Worm (Caenorhabditis elegans) whole organism, L2 larva: ENCODE measurements around the gene lgc-49.

Experiments
- C34F6.9 ChIP-seq: fragments of 150-350 bp; optimal IDR thresholded peaks from 2 replicates; lab custom pipeline; 2014; ENCODE audit warnings: missing biosample characterization, missing genetic modification characterization
- F13H6.1 ChIP-seq: sonication (generic microtip); optimal IDR thresholded peaks from 2 replicates; lab custom pipeline; 2016; ENCODE audit warnings: missing genetic modification characterization, missing compliant biosample characterization
- R02D3.7 ChIP-seq: fragments of 150-350 bp; optimal IDR thresholded peaks from 2 replicates; lab custom pipeline; 2014; ENCODE audit warnings: missing biosample characterization, missing genetic modification characterization
- Y55F3AM.14 ChIP-seq: fragments of 200-800 bp; sonication (Bioruptor generic); optimal IDR thresholded peaks from 2 replicates; lab custom pipeline; 2018; ENCODE audit warnings: mild to moderate bottlenecking, missing genetic modification characterization, missing compliant biosample characterization
- ZK546.5 ChIP-seq: sonication (generic microtip); optimal IDR thresholded peaks from 2 replicates; lab custom pipeline; 2017; ENCODE audit warnings: missing biosample characterization, missing genetic modification characterization
- alr-1 ChIP-seq: fragments of 150-350 bp; optimal IDR thresholded peaks from 2 replicates; lab custom pipeline; 2014; ENCODE audit warnings: missing biosample characterization, missing genetic modification characterization
- aly-2 ChIP-seq: fragments of 150-350 bp; optimal IDR thresholded peaks from 2 replicates; lab custom pipeline; 2014; ENCODE audit warnings: missing biosample characterization, missing genetic modification characterization
- blmp-1 ChIP-seq: sonication (generic microtip); optimal IDR thresholded peaks from 2 replicates; lab custom pipeline; 2017; ENCODE audit warnings: missing genetic modification characterization, mild to moderate bottlenecking, missing compliant biosample characterization, antibody characterized with exemption, moderate library complexity; ENCODE audit not compliant: insufficient read depth
- ceh-82 ChIP-seq: fragments of 150-350 bp; optimal IDR thresholded peaks from 2 replicates; lab custom pipeline; 2014; ENCODE audit warnings: missing biosample characterization, missing genetic modification characterization
- crh-2 ChIP-seq: sonication (generic microtip); optimal IDR thresholded peaks from 2 replicates; lab custom pipeline; 2017; ENCODE audit warnings: missing biosample characterization, missing genetic modification characterization
- dmd-4 ChIP-seq: sonication (generic microtip); optimal IDR thresholded peaks from 2 replicates; lab custom pipeline; 2017; ENCODE audit warnings: missing biosample characterization, missing genetic modification characterization
- egl-27 ChIP-seq: sonication (generic microtip); optimal IDR thresholded peaks from 3 replicates; lab custom pipeline; 2017; ENCODE audit warnings: missing biosample characterization, missing genetic modification reagents, missing genetic modification characterization
- elt-1 ChIP-seq: fragments of 150-350 bp; optimal IDR thresholded peaks from 2 replicates; lab custom pipeline; 2014; ENCODE audit warnings: missing biosample characterization, missing genetic modification characterization
- fos-1 ChIP-seq: fragments of 150-350 bp; optimal IDR thresholded peaks from 2 replicates; lab custom pipeline; 2014; ENCODE audit warnings: missing biosample characterization, missing genetic modification characterization
- gmeb-1 ChIP-seq: fragments of 150-350 bp; optimal IDR thresholded peaks from 2 replicates; lab custom pipeline; 2014; ENCODE audit warnings: missing biosample characterization, missing genetic modification characterization
- lin-11 ChIP-seq: fragments of 150-350 bp; sonication (generic microtip); optimal IDR thresholded peaks from 2 replicates; lab custom pipeline; 2014; ENCODE audit warnings: missing biosample characterization, missing genetic modification characterization, inconsistent platforms, mixed read lengths
- lin-13 ChIP-seq: fragments of 150-350 bp; optimal IDR thresholded peaks from 2 replicates; lab custom pipeline; 2014; ENCODE audit warnings: missing biosample characterization, missing genetic modification reagents, missing genetic modification characterization
- lin-39 ChIP-seq: fragments of 150-350 bp; optimal IDR thresholded peaks from 2 replicates; lab custom pipeline; 2014; ENCODE audit warnings: missing biosample characterization, missing genetic modification reagents, missing genetic modification characterization
- lsy-2 ChIP-seq, 2 experiments: fragments of 150-350 bp in 1 of 2; sonication (generic microtip) in 1 of 2; optimal IDR thresholded peaks; 2 replicates each; lab custom pipeline; 2014 to 2017; ENCODE audit warnings: missing biosample characterization in 2 of 2, missing genetic modification characterization in 2 of 2
- mbf-1 ChIP-seq: sonication (generic microtip); optimal IDR thresholded peaks from 2 replicates; lab custom pipeline; 2017; ENCODE audit warnings: missing biosample characterization, missing genetic modification characterization
- mdl-1 ChIP-seq, 2 experiments: fragments of 150-350 bp in 1 of 2; sonication (generic microtip) in 1 of 2; optimal IDR thresholded peaks; 2 replicates each; lab custom pipeline; 2017; ENCODE audit warnings: missing biosample characterization in 2 of 2, missing genetic modification characterization in 2 of 2
- nhr-10 ChIP-seq: sonication (generic microtip); optimal IDR thresholded peaks from 2 replicates; lab custom pipeline; 2017; ENCODE audit warnings: missing biosample characterization, missing genetic modification characterization
- nhr-129 ChIP-seq: fragments of 150-350 bp; optimal IDR thresholded peaks from 2 replicates; lab custom pipeline; 2014; ENCODE audit warnings: missing biosample characterization, missing genetic modification characterization
- nhr-21 ChIP-seq: fragments of 150-350 bp; optimal IDR thresholded peaks from 2 replicates; lab custom pipeline; 2014; ENCODE audit warnings: missing biosample characterization, missing genetic modification characterization
- nhr-23 ChIP-seq: fragments of 150-350 bp; optimal IDR thresholded peaks from 2 replicates; lab custom pipeline; 2014; ENCODE audit warnings: missing biosample characterization, missing genetic modification reagents, missing genetic modification characterization
- nhr-237 ChIP-seq: fragments of 150-350 bp; optimal IDR thresholded peaks from 2 replicates; lab custom pipeline; 2014; ENCODE audit warnings: missing biosample characterization, missing genetic modification characterization
- nhr-25 ChIP-seq: fragments of 150-350 bp; sonication (generic microtip); optimal IDR thresholded peaks from 3 replicates; lab custom pipeline; 2014; ENCODE audit warnings: missing biosample characterization, missing genetic modification characterization
- nhr-6 ChIP-seq: fragments of 150-350 bp; optimal IDR thresholded peaks from 2 replicates; lab custom pipeline; 2014; ENCODE audit warnings: missing biosample characterization, missing genetic modification characterization
- peb-1 ChIP-seq: fragments of 150-350 bp; optimal IDR thresholded peaks from 2 replicates; lab custom pipeline; 2014; ENCODE audit warnings: missing biosample characterization, missing genetic modification characterization
- sma-3 ChIP-seq: sonication (generic microtip); optimal IDR thresholded peaks from 2 replicates; lab custom pipeline; 2016; ENCODE audit warnings: missing genetic modification reagents, missing genetic modification characterization, missing compliant biosample characterization
- sma-9 ChIP-seq, 2 experiments: fragments of 150-350 bp in 1 of 2; sonication (generic microtip) in 1 of 2; optimal IDR thresholded peaks; 2 replicates each; lab custom pipeline; 2014 to 2016; ENCODE audit warnings: missing genetic modification characterization in 2 of 2, mild to moderate bottlenecking in 1 of 2, missing biosample characterization in 1 of 2, missing compliant biosample characterization in 1 of 2, missing genetic modification reagents in 1 of 2, moderate library complexity in 1 of 2
- snpc-4 ChIP-seq: fragments of 150-350 bp; optimal IDR thresholded peaks from 2 replicates; lab custom pipeline; 2014; ENCODE audit warnings: missing biosample characterization, missing genetic modification characterization
- zag-1 ChIP-seq: fragments of 150-350 bp; optimal IDR thresholded peaks from 2 replicates; lab custom pipeline; 2014; ENCODE audit warnings: missing biosample characterization, missing genetic modification characterization
- ztf-1 ChIP-seq: fragments of 200-800 bp; sonication (Bioruptor generic); conservative IDR thresholded peaks from 2 replicates; pipeline ENCODE4 v1.3.6; 2022; ENCODE audit warnings: missing genetic modification characterization, missing compliant biosample characterization
- ztf-11 ChIP-seq: sonication (generic microtip); optimal IDR thresholded peaks from 2 replicates; lab custom pipeline; 2017; ENCODE audit warnings: missing biosample characterization, missing genetic modification characterization
- ztf-4 ChIP-seq: fragments of 150-350 bp; optimal IDR thresholded peaks from 2 replicates; lab custom pipeline; 2014; ENCODE audit warnings: missing biosample characterization, missing genetic modification characterization

lgc-49 gene

ce11 chrV:11228653-11229173 is 37.6 kb downstream of the lgc-49 start, which contains the start of gene pqn-70 (continued):
- TF ChIP-seq nhr-6: peak; percentile 40
- TF ChIP-seq nhr-23 (tag; lab: Kevin White, UChicago): no peak
- TF ChIP-seq mdl-1 (tag; optimal IDR thresholded peaks at IDR 0.05; lab: Kevin White, UChicago): peak in 1 of 2 experiments; percentile 23
- TF ChIP-seq gmeb-1: peak; percentile 78
- peak; percentile 29 for TF ChIP-seq Y55F3AM.14 (GFP tag; lab: Kevin White, UChicago)
- TF ChIP-seq F13H6.1 (tag; lab: Kevin White, UChicago): peak; percentile 84
- no peak for TF ChIP-seq R02D3.7 (tag; lab: Kevin White, UChicago)
- no peak for TF ChIP-seq nhr-237
- no peak for TF ChIP-seq lin-39 (tag; lab: Kevin White, UChicago)
- TF ChIP-seq mbf-1 (tag; lab: Kevin White, UChicago): no peak
- no peak for TF ChIP-seq ztf-1

ce11 chrV:11231177-11231576 is 40.1 kb downstream of the lgc-49 start:
- TF ChIP-seq R02D3.7 (tag; lab: Kevin White, UChicago) (no peak), blmp-1 (peak; percentile 53)

- TF ChIP-seq fos-1 (tag; lab: Kevin White, UChicago): no peak
- no peak for TF ChIP-seq ZK546.5
- TF ChIP-seq ztf-4: no peak
- TF ChIP-seq sma-9 (GFP tag; optimal IDR thresholded peaks at IDR 0.05; lab: Kevin White, UChicago): no peak
- TF ChIP-seq sma-9 (tag; optimal IDR thresholded peaks at IDR 0.05; lab: Kevin White, UChicago): no peak
- no peak for TF ChIP-seq nhr-25 (tag; lab: Kevin White, UChicago)
- no peak for TF ChIP-seq ceh-82 (tag; lab: Kevin White, UChicago)
- TF ChIP-seq mbf-1 (tag; lab: Kevin White, UChicago): no peak
- TF ChIP-seq egl-27 (tag; lab: Kevin White, UChicago): no peak
- no peak for TF ChIP-seq alr-1 (tag; lab: Kevin White, UChicago)
- no peak for TF ChIP-seq elt-1
- no peak for TF ChIP-seq zag-1 (tag; lab: Kevin White, UChicago)
- TF ChIP-seq aly-2 (tag; lab: Kevin White, UChicago): no peak
- no peak for TF ChIP-seq crh-2 (tag; lab: Kevin White, UChicago)
- no peak for TF ChIP-seq snpc-4 (tag; lab: Kevin White, UChicago)
- no peak for TF ChIP-seq F13H6.1 (tag; lab: Kevin White, UChicago)
- no peak for TF ChIP-seq nhr-10
Observed at ce11 chrV:11234350-11234749, 43.3 kb downstream of the lgc-49 start, which contains the start of gene T19B10.5. Gene T19B10.5 (plus strand): TSS chrV:11234650.

- TF ChIP-seq crh-2 (tag; lab: Kevin White, UChicago): no peak
- no peak for TF ChIP-seq lin-13 (GFP tag; lab: Kevin White, UChicago)
- TF ChIP-seq nhr-129: no peak
- TF ChIP-seq egl-27 (tag; lab: Kevin White, UChicago): no peak
- TF ChIP-seq mdl-1 (tag; optimal IDR thresholded peaks at IDR 0.05; lab: Kevin White, UChicago): no peak
- TF ChIP-seq fos-1 (tag; lab: Kevin White, UChicago): peak; percentile 64
- TF ChIP-seq ztf-4: no peak
- no peak for TF ChIP-seq nhr-23 (tag; lab: Kevin White, UChicago)
- TF ChIP-seq nhr-6: no peak
- no peak for TF ChIP-seq peb-1 (tag; lab: Kevin White, UChicago)
- TF ChIP-seq lsy-2 (tag; optimal IDR thresholded peaks at IDR 0.05; lab: Kevin White, UChicago): peak in 1 of 2 experiments; percentile 7
- TF ChIP-seq C34F6.9 (tag; lab: Kevin White, UChicago): no peak
- no peak for TF ChIP-seq sma-9 (GFP tag; optimal IDR thresholded peaks at IDR 0.05; lab: Kevin White, UChicago)
- no peak for TF ChIP-seq sma-9 (tag; optimal IDR thresholded peaks at IDR 0.05; lab: Kevin White, UChicago)
- TF ChIP-seq, all 48 proteins: peak for 2
Observed at ce11 chrV:11235876-11236275, 44.8 kb downstream of the lgc-49 start.

ce11 chrV:11239187-11239725 is 48.2 kb downstream of the lgc-49 start, which contains the start of the genes dvc-1 and ima-1:
Gene dvc-1 (minus strand): TSS chrV:11239331.
Gene ima-1 (plus strand): TSS chrV:11239675.
- TF ChIP-seq nhr-21 (peak; percentile 7), gmeb-1 (peak; percentile 69), crh-2 (tag; lab: Kevin White, UChicago) (peak; percentile 66), lsy-2 (tag; optimal IDR thresholded peaks at IDR 0.05; lab: Kevin White, UChicago) (peak; percentile 25 to 73), lin-11 (peak; percentile 62), fos-1 (tag; lab: Kevin White, UChicago) (peak; percentile 2), Y55F3AM.14 (GFP tag; lab: Kevin White, UChicago) (no peak), nhr-25 (tag; lab: Kevin White, UChicago) (peak; percentile 64), dmd-4 (tag; lab: Kevin White, UChicago) (no peak), sma-9 (GFP tag; optimal IDR thresholded peaks at IDR 0.05; lab: Kevin White, UChicago) (peak; percentile 32), sma-9 (tag; optimal IDR thresholded peaks at IDR 0.05; lab: Kevin White, UChicago) (no peak), R02D3.7 (tag; lab: Kevin White, UChicago) (peak; percentile 89), F13H6.1 (tag; lab: Kevin White, UChicago) (peak; percentile 59), ztf-11 (tag; lab: Kevin White, UChicago) (no peak), sma-3 (peak; percentile 60), ceh-82 (tag; lab: Kevin White, UChicago) (peak; percentile 69), C34F6.9 (tag; lab: Kevin White, UChicago) (peak; percentile 57), nhr-129 (peak; percentile 65), nhr-10 (no peak)
- TF ChIP-seq, all 48 proteins: peak for 14
